Worm (Caenorhabditis elegans) whole organism, young adult: ENCODE results near the gene R05F9.11.

Source experiments
- B0019.2 ChIP-seq: fragments of 200-800 bp; sonication (Bioruptor generic); conservative IDR thresholded peaks from 2 replicates; pipeline ENCODE4 v1.3.6; 2022; ENCODE audit warnings: missing genetic modification reagents, missing genetic modification characterization, missing compliant biosample characterization
- C17E4.6 ChIP-seq: fragments of 200-800 bp; sonication (Bioruptor generic); IDR thresholded peaks from 2 replicates; pipeline ENCODE4 v1.3.6; 2022; ENCODE audit warnings: missing genetic modification reagents, missing genetic modification characterization, missing compliant biosample characterization
- F10E7.11 ChIP-seq: sonication (generic microtip); optimal IDR thresholded peaks from 2 replicates; lab custom pipeline; 2017; ENCODE audit warnings: mild to moderate bottlenecking, missing genetic modification characterization, moderate library complexity, missing compliant biosample characterization
- F57A8.1 ChIP-seq: fragments of 200-800 bp; sonication (Bioruptor generic); optimal IDR thresholded peaks from 2 replicates; lab custom pipeline; 2018; ENCODE audit warnings: mild to moderate bottlenecking, missing genetic modification characterization, moderate library complexity, missing compliant biosample characterization
- Y53F4B.3 ChIP-seq: fragments of 200-800 bp; sonication (Bioruptor generic); IDR thresholded peaks from 2 replicates; pipeline ENCODE4 v1.3.6; 2022; ENCODE audit warnings: missing genetic modification reagents, missing genetic modification characterization, missing compliant biosample characterization
- ZK185.1 ChIP-seq: sonication (generic microtip); optimal IDR thresholded peaks from 2 replicates; lab custom pipeline; 2016; ENCODE audit warnings: mild to moderate bottlenecking, missing genetic modification characterization, missing compliant biosample characterization; ENCODE audit not compliant: poor library complexity, severe bottlenecking
- ama-1 ChIP-seq, 3 experiments: fragments of 150-350 bp in 1 of 3; sonication (generic microtip) in 2 of 3; optimal IDR thresholded peaks; 2 replicates each; lab custom pipeline; 2014 to 2018; ENCODE audit warnings: missing biosample characterization in 2 of 3, missing genetic modification characterization in 2 of 3, missing genetic modification reagents in 2 of 3
- attf-3 ChIP-seq: fragments of 200-800 bp; sonication (Bioruptor generic); conservative IDR thresholded peaks from 2 replicates; pipeline ENCODE4 v1.3.6; 2022; ENCODE audit warnings: missing genetic modification reagents, missing genetic modification characterization, missing compliant biosample characterization
- attf-5 ChIP-seq: fragments of 200-800 bp; sonication (Bioruptor generic); optimal IDR thresholded peaks from 2 replicates; lab custom pipeline; 2018; ENCODE audit warnings: mild to moderate bottlenecking, missing genetic modification characterization, missing compliant biosample characterization
- bed-1 ChIP-seq: fragments of 200-800 bp; sonication (Bioruptor generic); IDR thresholded peaks from 2 replicates; pipeline ENCODE4 v1.3.6; 2022; ENCODE audit warnings: missing genetic modification reagents, missing genetic modification characterization, missing compliant biosample characterization
- cebp-2 ChIP-seq: fragments of 200-800 bp; sonication (Bioruptor generic); IDR thresholded peaks from 2 replicates; pipeline ENCODE4 v1.3.6; 2022; ENCODE audit warnings: missing genetic modification characterization, missing compliant biosample characterization
- ceh-100 ChIP-seq: fragments of 200-800 bp; sonication (Bioruptor generic); IDR thresholded peaks from 2 replicates; pipeline ENCODE4 v1.3.6; 2022; ENCODE audit warnings: missing genetic modification reagents, missing genetic modification characterization, missing compliant biosample characterization
- ceh-40 ChIP-seq: fragments of 200-800 bp; sonication (Bioruptor generic); IDR thresholded peaks from 2 replicates; pipeline ENCODE4 v1.3.6; 2022; ENCODE audit warnings: missing genetic modification characterization, missing compliant biosample characterization
- ceh-79 ChIP-seq: sonication (generic microtip); optimal IDR thresholded peaks from 2 replicates; lab custom pipeline; 2017; ENCODE audit warnings: mild to moderate bottlenecking, missing genetic modification characterization, missing compliant biosample characterization
- ceh-91 ChIP-seq: fragments of 200-800 bp; sonication (Bioruptor generic); IDR thresholded peaks from 2 replicates; pipeline ENCODE4 v1.3.6; 2022; ENCODE audit warnings: missing genetic modification reagents, missing genetic modification characterization, missing compliant biosample characterization
- dpff-1 ChIP-seq: sonication (generic microtip); optimal IDR thresholded peaks from 2 replicates; lab custom pipeline; 2017; ENCODE audit warnings: mild to moderate bottlenecking, missing genetic modification characterization, missing compliant biosample characterization
- egl-44 ChIP-seq: fragments of 200-800 bp; sonication (Bioruptor generic); IDR thresholded peaks from 2 replicates; pipeline ENCODE4 v1.3.6; 2022; ENCODE audit warnings: missing genetic modification reagents, missing genetic modification characterization, missing compliant biosample characterization
- ets-4 ChIP-seq: fragments of 200-800 bp; sonication (Bioruptor generic); optimal IDR thresholded peaks from 2 replicates; lab custom pipeline; 2018; ENCODE audit warnings: mild to moderate bottlenecking, missing genetic modification characterization, missing compliant biosample characterization
- gei-17 ChIP-seq: fragments of 200-800 bp; sonication (Bioruptor generic); optimal IDR thresholded peaks from 2 replicates; lab custom pipeline; 2018; ENCODE audit warnings: mild to moderate bottlenecking, missing genetic modification characterization, missing compliant biosample characterization
- him-1 ChIP-seq: sonication (generic microtip); optimal IDR thresholded peaks from 2 replicates; lab custom pipeline; 2016; ENCODE audit warnings: missing genotype, missing genetic modification reagents, missing genetic modification characterization, missing compliant biosample characterization
- hlh-26 ChIP-seq: fragments of 200-800 bp; sonication (Bioruptor generic); conservative IDR thresholded peaks from 2 replicates; pipeline ENCODE4 v1.3.6; 2022; ENCODE audit warnings: missing genetic modification reagents, missing genetic modification characterization, missing compliant biosample characterization
- hmg-1.2 ChIP-seq: fragments of 200-800 bp; sonication (Bioruptor generic); IDR thresholded peaks from 2 replicates; pipeline ENCODE4 v1.3.6; 2022; ENCODE audit warnings: missing genetic modification reagents, missing genetic modification characterization, missing compliant biosample characterization
- hrde-1 ChIP-seq: sonication (generic microtip); optimal IDR thresholded peaks from 2 replicates; lab custom pipeline; 2016; ENCODE audit warnings: missing genetic modification characterization, mild to moderate bottlenecking, missing compliant biosample characterization, moderate library complexity, missing genotype, missing genetic modification reagents, borderline replicate concordance
- lag-1 ChIP-seq: fragments of 200-800 bp; sonication (Bioruptor generic); IDR thresholded peaks from 2 replicates; pipeline ENCODE4 v1.3.6; 2022; ENCODE audit warnings: missing genetic modification reagents, missing genetic modification characterization, missing compliant biosample characterization
- lin-26 ChIP-seq: fragments of 200-800 bp; sonication (Bioruptor generic); IDR thresholded peaks from 2 replicates; pipeline ENCODE4 v1.3.6; 2022; ENCODE audit warnings: missing genetic modification reagents, missing genetic modification characterization, missing compliant biosample characterization
- lsy-27 ChIP-seq: sonication (generic microtip); optimal IDR thresholded peaks from 2 replicates; lab custom pipeline; 2017; ENCODE audit warnings: missing genetic modification characterization, mild to moderate bottlenecking, missing compliant biosample characterization, antibody characterized with exemption, missing genotype, borderline replicate concordance; ENCODE audit not compliant: insufficient read depth
- madf-10 ChIP-seq: sonication (generic microtip); optimal IDR thresholded peaks from 2 replicates; lab custom pipeline; 2016; ENCODE audit warnings: mild to moderate bottlenecking, missing genetic modification characterization, missing compliant biosample characterization
- madf-6 ChIP-seq: fragments of 200-800 bp; sonication (Bioruptor generic); IDR thresholded peaks from 2 replicates; pipeline ENCODE4 v1.3.6; 2022; ENCODE audit warnings: missing genetic modification reagents, missing genetic modification characterization, missing compliant biosample characterization
- mcd-1 ChIP-seq: fragments of 200-800 bp; sonication (Bioruptor generic); IDR thresholded peaks from 2 replicates; pipeline ENCODE4 v1.3.6; 2022; ENCODE audit warnings: missing genetic modification reagents, missing genetic modification characterization, missing compliant biosample characterization
- mel-28 ChIP-seq: sonication (generic microtip); optimal IDR thresholded peaks from 2 replicates; lab custom pipeline; 2016; ENCODE audit warnings: borderline replicate concordance, mild to moderate bottlenecking, missing genetic modification characterization, missing compliant biosample characterization
- nfya-2 ChIP-seq: fragments of 200-800 bp; sonication (Bioruptor generic); IDR thresholded peaks from 2 replicates; pipeline ENCODE4 v1.3.6; 2022; ENCODE audit warnings: missing genetic modification reagents, missing genetic modification characterization, missing compliant biosample characterization
- nhr-120 ChIP-seq: fragments of 200-800 bp; sonication (Bioruptor generic); IDR thresholded peaks from 2 replicates; pipeline ENCODE4 v1.3.6; 2022; ENCODE audit warnings: missing genetic modification characterization, missing compliant biosample characterization
- nhr-90 ChIP-seq: sonication (generic microtip); optimal IDR thresholded peaks from 2 replicates; lab custom pipeline; 2016; ENCODE audit warnings: missing genotype, mild to moderate bottlenecking, missing genetic modification characterization, missing compliant biosample characterization
- pbrm-1 ChIP-seq: fragments of 200-800 bp; sonication (Bioruptor generic); IDR thresholded peaks from 2 replicates; pipeline ENCODE4 v1.3.6; 2022; ENCODE audit warnings: missing genetic modification reagents, missing genetic modification characterization, missing compliant biosample characterization
- rcor-1 ChIP-seq: fragments of 200-800 bp; sonication (Bioruptor generic); IDR thresholded peaks from 2 replicates; pipeline ENCODE4 v1.3.6; 2022; ENCODE audit warnings: missing genetic modification reagents, missing genetic modification characterization, missing compliant biosample characterization
- repo-1 ChIP-seq: sonication (generic microtip); optimal IDR thresholded peaks from 2 replicates; lab custom pipeline; 2017; ENCODE audit warnings: mild to moderate bottlenecking, missing genetic modification characterization, missing compliant biosample characterization
- rpc-1 ChIP-seq, 2 experiments: fragments of 150-350 bp in 1 of 2; sonication (generic microtip) in 1 of 2; optimal IDR thresholded peaks; 2 replicates each; lab custom pipeline; 2014 to 2018; ENCODE audit warnings: missing biosample characterization in 1 of 2, missing genetic modification characterization in 1 of 2, missing genetic modification reagents in 1 of 2, missing genotype in 1 of 2
- sdz-38 ChIP-seq: sonication (generic microtip); optimal IDR thresholded peaks from 2 replicates; lab custom pipeline; 2016; ENCODE audit warnings: missing genotype, missing genetic modification characterization, missing compliant biosample characterization
- snpc-3.4 ChIP-seq: sonication (generic microtip); optimal IDR thresholded peaks from 2 replicates; lab custom pipeline; 2017; ENCODE audit warnings: missing genetic modification characterization, mild to moderate bottlenecking, missing compliant biosample characterization, antibody characterized with exemption, moderate library complexity, missing genotype, missing genetic modification reagents
- unc-62 ChIP-seq: fragments of 150-350 bp; optimal IDR thresholded peaks from 2 replicates; lab custom pipeline; 2014; ENCODE audit warnings: missing biosample characterization, missing genetic modification reagents, missing genetic modification characterization
- zim-3 ChIP-seq: sonication (generic microtip); optimal IDR thresholded peaks from 2 replicates; lab custom pipeline; 2017; ENCODE audit warnings: mild to moderate bottlenecking, missing genetic modification characterization, moderate library complexity, missing compliant biosample characterization
- ztf-18 ChIP-seq: sonication (generic microtip); optimal IDR thresholded peaks from 2 replicates; lab custom pipeline; 2016; ENCODE audit warnings: missing genotype, mild to moderate bottlenecking, missing genetic modification characterization, missing compliant biosample characterization
- ztf-25 ChIP-seq: fragments of 200-800 bp; sonication (Bioruptor generic); IDR thresholded peaks from 2 replicates; pipeline ENCODE4 v1.3.6; 2022; ENCODE audit warnings: missing genetic modification reagents, missing genetic modification characterization, missing compliant biosample characterization
- ztf-6 ChIP-seq: fragments of 200-800 bp; sonication (Bioruptor generic); IDR thresholded peaks from 2 replicates; pipeline ENCODE4 v1.3.6; 2022; ENCODE audit warnings: missing genetic modification reagents, missing genetic modification characterization, missing compliant biosample characterization

The R05F9.11 gene

DNA sequence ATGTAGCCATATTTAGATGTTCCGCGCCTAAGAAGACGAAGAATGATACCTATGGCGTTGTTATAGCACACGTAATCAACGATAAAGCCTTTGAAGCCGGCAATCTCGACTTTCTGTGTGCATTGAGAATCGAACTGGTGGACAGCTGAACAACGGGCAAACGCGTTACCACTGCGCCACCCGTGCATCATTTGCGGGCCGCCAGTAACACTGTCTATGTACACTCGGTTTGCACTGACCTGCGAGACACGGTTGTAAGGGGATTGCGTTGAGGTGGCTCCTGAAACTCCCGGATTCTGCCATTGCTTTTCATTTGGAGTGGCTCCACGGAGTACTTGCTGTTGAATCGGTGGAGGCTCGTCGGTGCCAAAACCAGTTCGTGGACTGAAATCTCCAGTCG is 28.4 kb upstream of the R05F9.11 start (continued):
- TF ChIP-seq ceh-79 (tag; lab: Kevin White, UChicago): peak; percentile 33
- TF ChIP-seq Y53F4B.3 (GFP tag; lab: Robert Waterston, UW): peak; percentile 38; the same call in 1 of the 2 replicates
- TF ChIP-seq sdz-38: no peak
- no peak for TF ChIP-seq B0019.2 (GFP tag; lab: Robert Waterston, UW)
- TF ChIP-seq unc-62 (GFP tag; lab: Kevin White, UChicago): no peak
- peak; percentile 84 for TF ChIP-seq hrde-1 (tag; lab: Kevin White, UChicago)
- no peak for TF ChIP-seq dpff-1 (tag; lab: Kevin White, UChicago)
- 0 out of 2 replicates have a peak, but pooled peaks have one; percentile 12 for TF ChIP-seq attf-3 (GFP tag; lab: Robert Waterston, UW)
- peak; percentile 65 for TF ChIP-seq mcd-1 (GFP tag; lab: Robert Waterston, UW)
- TF ChIP-seq him-1 (tag; lab: Kevin White, UChicago): peak; percentile 42
- no peak for TF ChIP-seq lag-1 (GFP tag; lab: Robert Waterston, UW)
- peak; percentile 23 for TF ChIP-seq ztf-18 (tag; lab: Kevin White, UChicago)
- peak; percentile 56; the same call in 1 of the 2 replicates for TF ChIP-seq rcor-1 (GFP tag; lab: Robert Waterston, UW)
- TF ChIP-seq ceh-100 (GFP tag; lab: Robert Waterston, UW): peak; percentile 33; the same call in 1 of the 2 replicates
- 0 out of 2 replicates have a peak, but pooled peaks have one; percentile 52 for TF ChIP-seq egl-44 (GFP tag; lab: Robert Waterston, UW)
- peak; percentile 59 for TF ChIP-seq hmg-1.2 (GFP tag; lab: Robert Waterston, UW)
- TF ChIP-seq F10E7.11 (tag; lab: Kevin White, UChicago): peak; percentile 52
- no peak for TF ChIP-seq C17E4.6 (GFP tag; lab: Robert Waterston, UW)
- peak; percentile 87 for TF ChIP-seq cebp-2 (GFP tag; lab: Robert Waterston, UW)
- TF ChIP-seq gei-17 (GFP tag; lab: Kevin White, UChicago): peak; percentile 21
- peak; percentile 89 for TF ChIP-seq repo-1
- TF ChIP-seq ztf-6 (GFP tag; lab: Robert Waterston, UW): no peak
- no peak for TF ChIP-seq ets-4 (GFP tag; lab: Kevin White, UChicago)
- TF ChIP-seq nhr-90: peak; percentile 83
- peak; percentile 64 for TF ChIP-seq madf-6
- peak; percentile 83 for TF ChIP-seq ama-1 (optimal IDR thresholded peaks at IDR 0.05; lab: Kevin White, UChicago)
- TF ChIP-seq ama-1 (GFP tag; optimal IDR thresholded peaks at IDR 0.05; lab: Kevin White, UChicago): peak; percentile 31 to 54
- peak; percentile 51 for TF ChIP-seq attf-5 (GFP tag; lab: Kevin White, UChicago)
- TF ChIP-seq F57A8.1 (GFP tag; lab: Kevin White, UChicago): no peak
- TF ChIP-seq mel-28 (tag; lab: Kevin White, UChicago): no peak
- TF ChIP-seq pbrm-1 (GFP tag; lab: Robert Waterston, UW): 0 out of 2 replicates have a peak, but pooled peaks have one; percentile 46
- peak; percentile 92 for TF ChIP-seq lin-26 (GFP tag; lab: Robert Waterston, UW)
- 0 out of 2 replicates have a peak, but pooled peaks have one; percentile 71 for TF ChIP-seq nhr-120 (GFP tag; lab: Robert Waterston, UW)
- no peak for TF ChIP-seq snpc-3.4 (tag; lab: Kevin White, UChicago)
- no peak for TF ChIP-seq hlh-26
- TF ChIP-seq ztf-25 (GFP tag; lab: Robert Waterston, UW): no peak
- no peak for TF ChIP-seq nfya-2
- TF ChIP-seq madf-10 (tag; lab: Kevin White, UChicago): no peak
- TF ChIP-seq rpc-1 (optimal IDR thresholded peaks at IDR 0.05; lab: Kevin White, UChicago): peak; percentile 73
- TF ChIP-seq rpc-1 (tag; optimal IDR thresholded peaks at IDR 0.05; lab: Kevin White, UChicago): peak; percentile 77
- TF ChIP-seq ceh-40 (GFP tag; lab: Robert Waterston, UW): no peak
- TF ChIP-seq ZK185.1 (tag; lab: Kevin White, UChicago): peak; percentile 82
- TF ChIP-seq ceh-91 (GFP tag; lab: Robert Waterston, UW): 0 out of 2 replicates have a peak, but pooled peaks have one; percentile 43
- TF ChIP-seq bed-1: 0 out of 2 replicates have a peak, but pooled peaks have one; percentile 38
- TF ChIP-seq zim-3 (tag; lab: Kevin White, UChicago): peak; percentile 61
- TF ChIP-seq lsy-27: no peak
